Worm (Caenorhabditis elegans): ENCODE results near the gene agt-2.

DNA sequence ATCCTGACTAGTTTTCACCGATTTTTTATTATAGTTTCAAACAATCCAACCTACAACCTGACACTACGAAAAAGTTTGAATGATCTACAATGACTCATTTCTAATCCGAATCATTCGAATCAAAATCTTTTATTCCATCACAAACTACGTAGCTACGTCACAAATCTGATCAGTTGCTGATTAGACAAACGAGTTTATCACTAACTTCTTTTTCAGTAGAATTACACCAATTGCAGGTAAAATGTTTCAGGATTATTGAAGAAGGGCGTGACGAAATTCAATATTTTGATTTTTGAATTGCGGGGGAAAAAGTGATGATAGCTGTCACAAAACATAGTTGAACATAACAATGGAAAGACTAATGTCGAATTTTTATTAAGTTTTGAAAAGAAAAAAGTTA, 32.1 kb downstream of the agt-2 start:
- no peak for TF ChIP-seq lin-15B (tag; optimal IDR thresholded peaks at IDR 0.05)
- no peak for TF ChIP-seq mdl-1 (tag; optimal IDR thresholded peaks at IDR 0.05)
- no peak for TF ChIP-seq snpc-4 (tag; optimal IDR thresholded peaks at IDR 0.05)
- no peak for TF ChIP-seq fos-1 (tag; optimal IDR thresholded peaks at IDR 0.05)
- no peak for TF ChIP-seq nhr-28 (tag; optimal IDR thresholded peaks at IDR 0.05)
- no peak for TF ChIP-seq unc-39 (tag; optimal IDR thresholded peaks at IDR 0.05)

Data from whole organism, L3 larva.